Worm (Caenorhabditis elegans) whole organism, L4 larva: ENCODE measurements around the gene F59B10.4.

Experiments used
- ama-1 ChIP-seq: fragments of 150-350 bp; optimal IDR thresholded peaks from 2 replicates; lab custom pipeline; 2014; ENCODE audit warnings: inconsistent platforms, mixed read lengths
- lir-3 ChIP-seq: sonication (generic microtip); optimal IDR thresholded peaks from 2 replicates; lab custom pipeline; 2016; ENCODE audit warnings: mild to moderate bottlenecking, missing genetic modification characterization, missing compliant biosample characterization
- pqm-1 ChIP-seq: sonication (generic microtip); optimal IDR thresholded peaks from 2 replicates; lab custom pipeline; 2017; ENCODE audit warnings: missing biosample characterization, missing genetic modification characterization

ce11 chrII:10544374-10544908 is 25.5 kb upstream of the F59B10.4 start:
- TF ChIP-seq pqm-1 (tag; lab: Kevin White, UChicago) (no peak), ama-1 (lab: Kevin White, UChicago) (no peak), lir-3 (tag; lab: Kevin White, UChicago) (no peak)
